Worm (Caenorhabditis elegans) whole organism, midembryonic: ENCODE results near the gene puf-9.

Experiments
- T22C8.4 ChIP-seq: fragments of 200-800 bp; sonication (Bioruptor generic); IDR thresholded peaks from 2 replicates; pipeline ENCODE4 v1.3.6; 2022; ENCODE audit warnings: missing genetic modification characterization, missing compliant biosample characterization
- cog-1 ChIP-seq: sonication (generic microtip); optimal IDR thresholded peaks from 2 replicates; lab custom pipeline; 2016; ENCODE audit warnings: missing genetic modification characterization, missing compliant biosample characterization
- flt-1 ChIP-seq: fragments of 200-800 bp; sonication (Bioruptor generic); IDR thresholded peaks from 2 replicates; pipeline ENCODE4 v1.3.6; 2022; ENCODE audit warnings: missing genetic modification characterization, missing compliant biosample characterization
- klf-2 ChIP-seq: fragments of 200-800 bp; sonication (Bioruptor generic); conservative IDR thresholded peaks from 2 replicates; pipeline ENCODE4 v1.3.6; 2022; ENCODE audit warnings: missing genetic modification reagents, missing genetic modification characterization, missing compliant biosample characterization
- med-1 ChIP-seq: sonication (generic microtip); optimal IDR thresholded peaks from 2 replicates; lab custom pipeline; 2017; ENCODE audit warnings: missing genetic modification characterization, mild to moderate bottlenecking, missing compliant biosample characterization, antibody characterized with exemption, missing genetic modification reagents; ENCODE audit not compliant: insufficient read depth
- ref-1 ChIP-seq: fragments of 200-800 bp; sonication (Bioruptor generic); conservative IDR thresholded peaks from 2 replicates; pipeline ENCODE4 v1.3.6; 2022; ENCODE audit warnings: missing genetic modification reagents, missing genetic modification characterization, missing compliant biosample characterization
- tab-1 ChIP-seq: fragments of 200-800 bp; sonication (Bioruptor generic); IDR thresholded peaks from 2 replicates; pipeline ENCODE4 v1.3.6; 2022; ENCODE audit warnings: missing genetic modification characterization, missing compliant biosample characterization
- ztf-23 ChIP-seq: fragments of 200-800 bp; sonication (Bioruptor generic); IDR thresholded peaks from 2 replicates; pipeline ENCODE4 v1.3.6; 2022; ENCODE audit warnings: missing genetic modification reagents, missing genetic modification characterization, missing compliant biosample characterization
- ztf-29 ChIP-seq: fragments of 200-800 bp; sonication (Bioruptor generic); IDR thresholded peaks from 2 replicates; pipeline ENCODE4 v1.3.6; 2022; ENCODE audit warnings: missing genetic modification reagents, missing genetic modification characterization, missing compliant biosample characterization

DNA sequence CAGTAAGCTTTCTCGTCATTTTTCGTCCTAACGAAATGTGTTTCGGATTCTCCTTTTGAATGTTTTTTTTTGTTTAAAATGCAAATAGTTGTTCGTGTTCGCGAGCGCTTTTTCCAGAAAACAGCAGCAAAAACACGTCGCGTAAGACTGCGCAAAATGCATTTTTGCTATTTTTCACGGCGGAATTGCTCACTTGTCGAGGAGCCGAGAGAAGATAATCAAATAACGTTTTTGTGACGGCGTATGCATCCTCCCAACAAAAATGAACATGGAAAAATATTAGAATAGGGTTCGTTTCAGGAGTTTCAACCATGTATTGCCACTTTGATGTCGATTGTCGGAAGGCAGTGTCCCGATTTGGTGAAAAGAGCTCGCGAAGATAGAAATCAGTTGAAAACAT lies 35.6 kb downstream of the puf-9 start:
- TF ChIP-seq klf-2 (GFP tag; lab: Robert Waterston, UW) (no peak), ztf-29 (no peak), cog-1 (tag; lab: Kevin White, UChicago) (no peak), tab-1 (GFP tag; lab: Robert Waterston, UW) (no peak), ref-1 (GFP tag; lab: Robert Waterston, UW) (no peak), ztf-23 (no peak), flt-1 (no peak), med-1 (GFP tag; lab: Kevin White, UChicago) (no peak), T22C8.4 (GFP tag; lab: Robert Waterston, UW) (no peak)
